Fruit fly (Drosophila melanogaster): ENCODE measurements around the gene FER.

Gene FER

DNA sequence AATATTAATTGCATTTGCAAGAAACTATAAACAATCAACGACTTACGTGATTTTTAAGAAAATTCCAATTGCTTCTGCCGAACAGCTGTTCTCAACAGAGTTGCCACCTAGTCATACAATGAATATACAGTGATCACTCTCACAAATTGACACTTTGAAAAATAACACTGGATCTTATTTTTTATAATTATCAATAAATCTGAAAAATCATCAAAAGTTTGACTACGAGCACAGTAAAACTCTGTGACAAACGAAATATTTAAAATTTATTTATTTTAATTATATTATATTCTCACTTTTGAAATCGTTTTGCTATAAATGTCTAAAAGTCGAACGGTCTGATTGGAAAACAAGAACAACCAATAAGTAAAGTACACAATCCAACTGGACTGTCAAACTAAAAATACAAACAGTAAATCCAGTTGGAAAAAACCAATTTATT is 5.6 kb upstream of the FER start, which contains the start of gene CG34117 (continued):
- TF ChIP-seq Sox100B (GFP tag; optimal IDR thresholded peaks at IDR 0.05) (peak; percentile 77), ems (GFP tag; optimal IDR thresholded peaks at IDR 0.05) (peak; percentile 25), Dbx (GFP tag; IDR thresholded peaks at IDR 0.05) (peak; percentile 81), CG16815 (GFP tag; optimal IDR thresholded peaks at IDR 0.05) (peak; percentile 58), Poxn (GFP tag; IDR thresholded peaks at IDR 0.05) (peak; percentile 12; the same call in 1 of the 2 replicates), bsh (GFP tag; optimal IDR thresholded peaks at IDR 0.05) (peak in 1 of 2 experiments; percentile 73), Ssrp (tag; optimal IDR thresholded peaks at IDR 0.05) (peak; percentile 74), CG4707 (GFP tag; optimal IDR thresholded peaks at IDR 0.05) (peak; percentile 18), CG3847 (GFP tag; IDR thresholded peaks at IDR 0.05) (peak; percentile 81), sob (GFP tag; IDR thresholded peaks at IDR 0.05) (peak; percentile 87), CG10267 (tag; optimal IDR thresholded peaks at IDR 0.05) (peak; percentile 85), CG1647 (GFP tag; optimal IDR thresholded peaks at IDR 0.05) (peak; percentile 58), vnd (GFP tag; IDR thresholded peaks at IDR 0.05; ENCODE audit: partially characterized antibody) (no peak), CG31441 (GFP tag; IDR thresholded peaks at IDR 0.05) (peak; percentile 79), hbn (GFP tag; IDR thresholded peaks at IDR 0.05; ENCODE audit: partially characterized antibody) (no peak), NC2α (GFP tag; optimal IDR thresholded peaks at IDR 0.05) (no peak), dm (GFP tag; optimal IDR thresholded peaks at IDR 0.05) (peak; percentile 17), Nf-YB (GFP tag; optimal IDR thresholded peaks at IDR 0.05) (peak; percentile 57), ro (GFP tag; IDR thresholded peaks at IDR 0.05) (no peak; the same call in 1 of the 2 replicates), CG8765 (GFP tag; IDR thresholded peaks at IDR 0.05) (peak; percentile 73), so (GFP tag; IDR thresholded peaks at IDR 0.05) (peak; percentile 83), CG18262 (tag; optimal IDR thresholded peaks at IDR 0.05) (peak; percentile 79), tgo (GFP tag; IDR thresholded peaks at IDR 0.05) (peak; percentile 82), twi (tag; optimal IDR thresholded peaks at IDR 0.05) (peak; percentile 63), fd102C (GFP tag; optimal IDR thresholded peaks at IDR 0.05) (peak; percentile 68), cg (GFP tag; optimal IDR thresholded peaks at IDR 0.05) (no peak), CG4282 (GFP tag; optimal IDR thresholded peaks at IDR 0.05) (no peak), sc (optimal IDR thresholded peaks at IDR 0.05) (no peak), sc (GFP tag; optimal IDR thresholded peaks at IDR 0.05) (peak; percentile 58), cad (GFP tag; optimal IDR thresholded peaks at IDR 0.05) (no peak), gcm (GFP tag; optimal IDR thresholded peaks at IDR 0.05) (peak; percentile 80), CG7372 (GFP tag; IDR thresholded peaks at IDR 0.05) (peak; percentile 44; the same call in 1 of the 2 replicates), Awh (GFP tag; IDR thresholded peaks at IDR 0.05) (peak; percentile 71), CG5245 (GFP tag; optimal IDR thresholded peaks at IDR 0.05) (peak; percentile 64), CG9817 (tag; optimal IDR thresholded peaks at IDR 0.05) (peak; percentile 62), sens (GFP tag) (peak; percentile 93), CG2199 (GFP tag; IDR thresholded peaks at IDR 0.05) (peak; percentile 16; the same call in 1 of the 3 replicates), abd-A (tag; optimal IDR thresholded peaks at IDR 0.05) (peak; percentile 24), MESR4 (GFP tag; optimal IDR thresholded peaks at IDR 0.05) (peak; percentile 61), D19A (tag; optimal IDR thresholded peaks at IDR 0.05) (peak; percentile 78), NfI (GFP tag; optimal IDR thresholded peaks at IDR 0.05) (peak; percentile 78), mld (GFP tag; IDR thresholded peaks at IDR 0.05; ENCODE audit: partially characterized antibody) (no peak), Ptx1 (GFP tag; IDR thresholded peaks at IDR 0.05) (peak; percentile 86), ATbp (GFP tag; optimal IDR thresholded peaks at IDR 0.05) (peak; percentile 56), Abd-B (GFP tag; optimal IDR thresholded peaks at IDR 0.05) (peak; percentile 64), CG8388 (GFP tag; optimal IDR thresholded peaks at IDR 0.05) (peak; percentile 80), ase (GFP tag; IDR thresholded peaks at IDR 0.05) (peak; percentile 69; the same call in 2 of the 3 replicates), NFAT (GFP tag; IDR thresholded peaks at IDR 0.05) (peak; percentile 89), Lpt (GFP tag; optimal IDR thresholded peaks at IDR 0.05) (no peak), CG17802 (tag; optimal IDR thresholded peaks at IDR 0.05) (no peak), H15 (GFP tag; IDR thresholded peaks at IDR 0.05) (peak; percentile 56; the same call in 2 of the 3 replicates)

All from whole organism, embryonic.